Fruit fly (Drosophila melanogaster): ENCODE results near the gene CG15563.

CG15563 gene

dm6 chr3R:31221337-31222047 is 10.6 kb downstream of the CG15563 start (continued):
- TF ChIP-seq CG6254 (GFP tag; optimal IDR thresholded peaks at IDR 0.05): no peak
- TF ChIP-seq luna (GFP tag; optimal IDR thresholded peaks at IDR 0.05): no peak
- TF ChIP-seq Lim3 (GFP tag; IDR thresholded peaks at IDR 0.05): no peak
- TF ChIP-seq Hr39 (optimal IDR thresholded peaks at IDR 0.05): no peak
- no peak for TF ChIP-seq unc-4 (GFP tag; IDR thresholded peaks at IDR 0.05; ENCODE audit: partially characterized antibody)
- TF ChIP-seq nerfin-2 (GFP tag; IDR thresholded peaks at IDR 0.05; ENCODE audit: partially characterized antibody): no peak
- no peak for TF ChIP-seq Ssrp (tag; optimal IDR thresholded peaks at IDR 0.05)
- TF ChIP-seq peb (GFP tag; IDR thresholded peaks at IDR 0.05): no peak
- no peak for TF ChIP-seq CTCF (GFP tag; optimal IDR thresholded peaks at IDR 0.05)
- no peak for TF ChIP-seq en (GFP tag; optimal IDR thresholded peaks at IDR 0.05)
- TF ChIP-seq Ravus (GFP tag; IDR thresholded peaks at IDR 0.05): no peak
- peak; percentile 20 for TF ChIP-seq wek (GFP tag; optimal IDR thresholded peaks at IDR 0.05)
- no peak for TF ChIP-seq abd-A (tag; optimal IDR thresholded peaks at IDR 0.05)
- peak; percentile 91 for TF ChIP-seq nom (GFP tag; optimal IDR thresholded peaks at IDR 0.05)
- TF ChIP-seq ind (GFP tag; optimal IDR thresholded peaks at IDR 0.05): no peak
- no peak for TF ChIP-seq Dref (GFP tag; IDR thresholded peaks at IDR 0.05)
- no peak for TF ChIP-seq psq (GFP tag; optimal IDR thresholded peaks at IDR 0.05)
- TF ChIP-seq CG12071 (GFP tag; optimal IDR thresholded peaks at IDR 0.05): no peak
- TF ChIP-seq tap (tag; optimal IDR thresholded peaks at IDR 0.05): no peak
- TF ChIP-seq CG2678 (tag; optimal IDR thresholded peaks at IDR 0.05): peak; percentile 4
- TF ChIP-seq Optix (GFP tag; IDR thresholded peaks at IDR 0.05): no peak
- no peak for TF ChIP-seq CG7556 (GFP tag; optimal IDR thresholded peaks at IDR 0.05)
- no peak for TF ChIP-seq CG7357 (GFP tag; IDR thresholded peaks at IDR 0.05)
- no peak for TF ChIP-seq ham (GFP tag; IDR thresholded peaks at IDR 0.05)
- TF ChIP-seq CG9817 (tag; optimal IDR thresholded peaks at IDR 0.05): no peak
- no peak for TF ChIP-seq ab (GFP tag; optimal IDR thresholded peaks at IDR 0.05)
- TF ChIP-seq oc (tag; optimal IDR thresholded peaks at IDR 0.05): no peak
- TF ChIP-seq MESR4 (GFP tag; optimal IDR thresholded peaks at IDR 0.05): no peak
- TF ChIP-seq CG17912 (GFP tag; optimal IDR thresholded peaks at IDR 0.05): no peak
- TF ChIP-seq zen2 (GFP tag; IDR thresholded peaks at IDR 0.05; ENCODE audit: partially characterized antibody): no peak
- TF ChIP-seq CrebB (tag; optimal IDR thresholded peaks at IDR 0.05): no peak
- TF ChIP-seq vfl (GFP tag; optimal IDR thresholded peaks at IDR 0.05): no peak
- no peak for TF ChIP-seq nerfin-1 (tag; optimal IDR thresholded peaks at IDR 0.05)
- no peak for TF ChIP-seq ase (GFP tag; IDR thresholded peaks at IDR 0.05)
- no peak for TF ChIP-seq fd96Cb (tag; optimal IDR thresholded peaks at IDR 0.05)
- TF ChIP-seq Stat92E (GFP tag; optimal IDR thresholded peaks at IDR 0.05): no peak
- no peak for TF ChIP-seq CG13287 (GFP tag; IDR thresholded peaks at IDR 0.05; ENCODE audit: partially characterized antibody)
- TF ChIP-seq hb (GFP tag; IDR thresholded peaks at IDR 0.05; ENCODE audit: partially characterized antibody): no peak
- TF ChIP-seq CG2202 (tag; optimal IDR thresholded peaks at IDR 0.05): no peak
- TF ChIP-seq CG34224 (GFP tag; IDR thresholded peaks at IDR 0.05; ENCODE audit: partially characterized antibody): no peak
- TF ChIP-seq pnt (GFP tag; optimal IDR thresholded peaks at IDR 0.05): no peak
- TF ChIP-seq Mrtf (GFP tag; IDR thresholded peaks at IDR 0.05): no peak
- TF ChIP-seq pfk (GFP tag; optimal IDR thresholded peaks at IDR 0.05): no peak
- no peak for TF ChIP-seq gem (tag; optimal IDR thresholded peaks at IDR 0.05)
- TF ChIP-seq Elba2 (GFP tag; optimal IDR thresholded peaks at IDR 0.05): no peak
- TF ChIP-seq Poxn (GFP tag; IDR thresholded peaks at IDR 0.05): no peak
- peak; percentile 88 for TF ChIP-seq CG12155 (GFP tag; optimal IDR thresholded peaks at IDR 0.05)
- TF ChIP-seq pb (GFP tag; optimal IDR thresholded peaks at IDR 0.05): no peak
- TF ChIP-seq CG11696 (GFP tag; IDR thresholded peaks at IDR 0.05): no peak
- TF ChIP-seq CG15269 (tag; optimal IDR thresholded peaks at IDR 0.05): no peak
- TF ChIP-seq CG6813 (GFP tag; optimal IDR thresholded peaks at IDR 0.05): no peak

Data from whole organism, embryonic.